Worm (Caenorhabditis elegans): ENCODE data around the gene daf-3.

Gene daf-3

ce11 chrX:852739-853268 lies 27.5 kb upstream of the daf-3 start:
- TF ChIP-seq F57A8.1 (GFP tag; optimal IDR thresholded peaks at IDR 0.05) (no peak), lsl-1 (GFP tag; optimal IDR thresholded peaks at IDR 0.05) (no peak), lsy-27 (tag; optimal IDR thresholded peaks at IDR 0.05; ENCODE audit: borderline replicate concordance, insufficient read depth) (no peak), B0261.1 (tag; optimal IDR thresholded peaks at IDR 0.05) (no peak), F37B4.10 (GFP tag; IDR thresholded peaks at IDR 0.05) (no peak), dpl-1 (GFP tag; optimal IDR thresholded peaks at IDR 0.05) (no peak), attf-3 (GFP tag; conservative IDR thresholded peaks at IDR 0.05) (no peak), attf-6 (GFP tag; IDR thresholded peaks at IDR 0.05) (no peak), rcor-1 (GFP tag; IDR thresholded peaks at IDR 0.05) (no peak), bed-2 (GFP tag; IDR thresholded peaks at IDR 0.05) (no peak), hlh-12 (tag; optimal IDR thresholded peaks at IDR 0.05) (no peak), let-607 (tag; optimal IDR thresholded peaks at IDR 0.05) (no peak), rpc-1 (optimal IDR thresholded peaks at IDR 0.05) (no peak), rpc-1 (tag; optimal IDR thresholded peaks at IDR 0.05) (no peak), ceh-27 (GFP tag; optimal IDR thresholded peaks at IDR 0.05) (no peak), lin-35 (GFP tag; optimal IDR thresholded peaks at IDR 0.05) (no peak), Y79H2A.3 (GFP tag; conservative IDR thresholded peaks at IDR 0.05) (no peak), C17E4.6 (GFP tag; IDR thresholded peaks at IDR 0.05) (no peak)

ce11 chrX:851421-851820 lies 26.1 kb upstream of the daf-3 start, which contains the start of gene igcm-1:
Gene igcm-1 (minus strand): TSS chrX:851521.
- TF ChIP-seq repo-1 (tag; optimal IDR thresholded peaks at IDR 0.05), result no peak
- TF ChIP-seq hsf-1 (GFP tag; IDR thresholded peaks at IDR 0.05), result no peak
- TF ChIP-seq unc-130 (GFP tag; optimal IDR thresholded peaks at IDR 0.05), result no peak

- TF ChIP-seq egrh-3 (GFP tag; IDR thresholded peaks at IDR 0.05), result no peak
- no peak for TF ChIP-seq dpl-1 (GFP tag; optimal IDR thresholded peaks at IDR 0.05)
- TF ChIP-seq F39B2.1 (GFP tag; IDR thresholded peaks at IDR 0.05), result no peak
- no peak for TF ChIP-seq F22D6.2 (tag; optimal IDR thresholded peaks at IDR 0.05)
- TF ChIP-seq ccch-3 (GFP tag; optimal IDR thresholded peaks at IDR 0.05), result no peak
- no peak for TF ChIP-seq nhr-27 (tag; optimal IDR thresholded peaks at IDR 0.05)
- TF ChIP-seq xnd-1 (tag; optimal IDR thresholded peaks at IDR 0.05), result no peak
- no peak for TF ChIP-seq ceh-79 (tag; optimal IDR thresholded peaks at IDR 0.05)
- no peak for TF ChIP-seq ceh-100 (GFP tag; IDR thresholded peaks at IDR 0.05)
- TF ChIP-seq ceh-40 (GFP tag; IDR thresholded peaks at IDR 0.05), result no peak
- no peak for TF ChIP-seq athp-1 (tag; optimal IDR thresholded peaks at IDR 0.05)
- TF ChIP-seq hrde-1 (tag; optimal IDR thresholded peaks at IDR 0.05; ENCODE audit: borderline replicate concordance), result no peak
- TF ChIP-seq B0336.3 (GFP tag; IDR thresholded peaks at IDR 0.05), result no peak
These were observed 20.2 kb upstream of the daf-3 start for ce11 chrX:845443-845842.

ce11 chrX:844649-845048 lies 19.4 kb upstream of the daf-3 start:
- TF ChIP-seq ets-4 (GFP tag; optimal IDR thresholded peaks at IDR 0.05), result no peak
- peak; percentile 94 for TF ChIP-seq zfh-2 (GFP tag; conservative IDR thresholded peaks at IDR 0.05)
- TF ChIP-seq rcor-1 (GFP tag; IDR thresholded peaks at IDR 0.05), result peak; percentile 16; the same call in 1 of the 2 replicates
- TF ChIP-seq egrh-3 (GFP tag; IDR thresholded peaks at IDR 0.05), result peak; percentile 14; the same call in 1 of the 2 replicates
- TF ChIP-seq madf-3 (GFP tag; IDR thresholded peaks at IDR 0.05), result 0 out of 2 replicates have a peak, but pooled peaks have one; percentile 42
